Worm (Caenorhabditis elegans) whole organism, L3 larva: ENCODE data around the gene ttr-17.

Experiments used
- ceh-28 ChIP-seq: fragments of 150-350 bp; optimal IDR thresholded peaks from 2 replicates; lab custom pipeline; 2014; ENCODE audit warnings: missing biosample characterization, missing genetic modification reagents, missing genetic modification characterization
- ceh-9 ChIP-seq: sonication (generic microtip); optimal IDR thresholded peaks from 2 replicates; lab custom pipeline; 2018; ENCODE audit warnings: missing biosample characterization, missing genetic modification characterization
- egl-27 ChIP-seq: sonication (generic microtip); optimal IDR thresholded peaks from 4 replicates; lab custom pipeline; 2017; ENCODE audit warnings: missing biosample characterization, missing genetic modification reagents, missing genetic modification characterization
- egl-5 ChIP-seq: fragments of 150-350 bp; optimal IDR thresholded peaks from 2 replicates; lab custom pipeline; 2017; ENCODE audit warnings: missing biosample characterization, missing genetic modification reagents, missing genetic modification characterization, inconsistent platforms
- elt-2 ChIP-seq: sonication (generic microtip); optimal IDR thresholded peaks from 2 replicates; lab custom pipeline; 2016; ENCODE audit warnings: missing genetic modification reagents, mild to moderate bottlenecking, missing genetic modification characterization, missing compliant biosample characterization
- elt-3 ChIP-seq, 3 experiments: fragments of 150-350 bp in 1 of 3; sonication (generic microtip) in 2 of 3; optimal IDR thresholded peaks; 2 replicates in 2 of 3; 4 replicates in 1 of 3; lab custom pipeline; 2014 to 2017; ENCODE audit warnings: missing biosample characterization in 3 of 3, missing genetic modification characterization in 3 of 3
- nhr-11 ChIP-seq: fragments of 150-350 bp; optimal IDR thresholded peaks from 2 replicates; lab custom pipeline; 2014; ENCODE audit warnings: missing biosample characterization, missing genetic modification characterization
- nhr-12 ChIP-seq: fragments of 150-350 bp; optimal IDR thresholded peaks from 2 replicates; lab custom pipeline; 2014; ENCODE audit warnings: missing biosample characterization, missing genetic modification characterization
- nhr-23 ChIP-seq: fragments of 150-350 bp; optimal IDR thresholded peaks from 2 replicates; lab custom pipeline; 2014; ENCODE audit warnings: missing biosample characterization, missing genetic modification reagents, missing genetic modification characterization
- pha-4 ChIP-seq: fragments of 150-350 bp; optimal IDR thresholded peaks from 2 replicates; lab custom pipeline; 2014; ENCODE audit warnings: missing biosample characterization, missing genetic modification reagents, missing genetic modification characterization
- sea-2 ChIP-seq: fragments of 150-350 bp; sonication (generic microtip); optimal IDR thresholded peaks from 4 replicates; lab custom pipeline; 2014; ENCODE audit warnings: missing biosample characterization, missing genetic modification reagents, missing genetic modification characterization
- tbx-2 ChIP-seq: sonication (generic microtip); optimal IDR thresholded peaks from 2 replicates; lab custom pipeline; 2016; ENCODE audit warnings: mild to moderate bottlenecking, missing genetic modification characterization, missing compliant biosample characterization
- unc-62 ChIP-seq: fragments of 150-350 bp; sonication (generic microtip); optimal IDR thresholded peaks from 4 replicates; lab custom pipeline; 2014; ENCODE audit warnings: missing biosample characterization, missing genetic modification reagents, missing genetic modification characterization
- ztf-11 ChIP-seq: fragments of 150-350 bp; optimal IDR thresholded peaks from 2 replicates; lab custom pipeline; 2014; ENCODE audit warnings: missing biosample characterization, missing genetic modification characterization

DNA sequence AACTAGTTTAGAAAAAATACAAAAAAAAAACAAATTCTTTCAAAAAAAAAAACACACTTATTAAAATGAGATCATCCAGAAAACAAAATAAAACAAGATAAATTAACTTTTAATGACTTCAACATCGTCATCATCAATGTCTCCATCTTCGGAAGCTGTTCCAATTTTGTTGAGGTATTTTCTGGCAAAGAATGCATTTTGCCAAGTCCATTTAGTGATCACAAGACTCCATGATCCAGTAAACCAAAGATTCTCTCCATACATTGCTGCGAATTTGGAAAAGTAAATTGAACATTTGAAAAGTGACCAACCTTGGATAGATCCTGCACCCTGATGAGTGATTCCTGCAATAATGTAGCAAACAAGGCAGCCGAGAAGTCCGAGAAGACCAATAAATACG is 36.7 kb downstream of the ttr-17 start:
- TF ChIP-seq elt-3 (tag; optimal IDR thresholded peaks at IDR 0.05; lab: Kevin White, UChicago) = no peak
- no peak for TF ChIP-seq tbx-2 (tag; lab: Kevin White, UChicago)
- no peak for TF ChIP-seq ztf-11 (tag; lab: Kevin White, UChicago)
- no peak for TF ChIP-seq unc-62 (GFP tag; lab: Kevin White, UChicago)
- TF ChIP-seq nhr-11 = no peak
- no peak for TF ChIP-seq pha-4 (tag; lab: Kevin White, UChicago)
- no peak for TF ChIP-seq egl-5
- TF ChIP-seq egl-27 (tag; lab: Kevin White, UChicago) = no peak
- no peak for TF ChIP-seq nhr-12 (tag; lab: Kevin White, UChicago)
- TF ChIP-seq elt-2 (tag; lab: Kevin White, UChicago) = no peak
- no peak for TF ChIP-seq nhr-23 (tag; lab: Kevin White, UChicago)
- no peak for TF ChIP-seq ceh-28 (tag; lab: Kevin White, UChicago)
- TF ChIP-seq sea-2 (GFP tag; lab: Kevin White, UChicago) = no peak
- TF ChIP-seq ceh-9 (tag; lab: Kevin White, UChicago) = no peak
